Worm (Caenorhabditis elegans): ENCODE measurements around the gene haf-7.

DNA sequence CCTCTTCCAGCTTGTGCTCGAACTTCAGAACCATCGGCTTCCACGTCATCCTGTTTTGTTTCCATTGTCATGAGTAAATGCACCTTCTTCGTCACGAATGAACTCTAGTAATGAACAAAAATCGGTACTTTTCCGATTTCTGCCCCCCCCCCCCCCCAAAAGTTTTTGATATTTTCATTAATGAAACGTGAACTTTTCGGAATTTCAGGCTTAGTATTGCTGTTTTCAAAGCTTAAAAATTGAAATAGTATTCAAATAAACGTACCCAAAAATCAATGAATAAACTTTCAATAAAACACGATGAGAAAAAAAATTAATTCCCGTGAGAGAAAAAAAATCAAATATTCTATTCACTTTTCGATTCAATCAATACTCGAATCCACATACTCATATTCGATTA, 6.6 kb downstream of the haf-7 start, which contains the start of the genes scrm-7 and Y50E8A.10:
- no peak for TF ChIP-seq tra-4 (tag; optimal IDR thresholded peaks at IDR 0.05)
- TF ChIP-seq hmbx-1 (tag; optimal IDR thresholded peaks at IDR 0.05): no peak

All from whole organism, early embryonic.